Worm (Caenorhabditis elegans): ENCODE results near the gene gsr-1.

Gene gsr-1

ce11 chrIII:3637251-3637989 lies 13.3 kb upstream of the gsr-1 start:
- TF ChIP-seq zip-4 (GFP tag; optimal IDR thresholded peaks at IDR 0.05) (peak; percentile 48), nhr-47 (tag; optimal IDR thresholded peaks at IDR 0.05) (no peak), lin-35 (GFP tag; optimal IDR thresholded peaks at IDR 0.05) (peak in 1 of 2 experiments; percentile 31), elt-3 (tag; optimal IDR thresholded peaks at IDR 0.05) (peak in 1 of 6 experiments; percentile 23), lsy-2 (tag; optimal IDR thresholded peaks at IDR 0.05) (peak in 1 of 2 experiments; percentile 33), nhr-85 (tag) (peak; percentile 65), egl-27 (tag; optimal IDR thresholded peaks at IDR 0.05) (no peak), lin-14 (GFP tag; optimal IDR thresholded peaks at IDR 0.05) (peak; percentile 62), efl-1 (optimal IDR thresholded peaks at IDR 0.05) (no peak), efl-1 (GFP tag; optimal IDR thresholded peaks at IDR 0.05 in 1 of 2) (peak in 1 of 2 experiments; percentile 91), blmp-1 (tag; optimal IDR thresholded peaks at IDR 0.05) (peak; percentile 61), elt-2 (tag; optimal IDR thresholded peaks at IDR 0.05) (peak; percentile 11), mdl-1 (tag; optimal IDR thresholded peaks at IDR 0.05) (peak in 1 of 2 experiments; percentile 17), sox-4 (tag; optimal IDR thresholded peaks at IDR 0.05) (no peak), swsn-7 (tag; optimal IDR thresholded peaks at IDR 0.05) (no peak), nhr-20 (tag; optimal IDR thresholded peaks at IDR 0.05) (no peak)

DNA sequence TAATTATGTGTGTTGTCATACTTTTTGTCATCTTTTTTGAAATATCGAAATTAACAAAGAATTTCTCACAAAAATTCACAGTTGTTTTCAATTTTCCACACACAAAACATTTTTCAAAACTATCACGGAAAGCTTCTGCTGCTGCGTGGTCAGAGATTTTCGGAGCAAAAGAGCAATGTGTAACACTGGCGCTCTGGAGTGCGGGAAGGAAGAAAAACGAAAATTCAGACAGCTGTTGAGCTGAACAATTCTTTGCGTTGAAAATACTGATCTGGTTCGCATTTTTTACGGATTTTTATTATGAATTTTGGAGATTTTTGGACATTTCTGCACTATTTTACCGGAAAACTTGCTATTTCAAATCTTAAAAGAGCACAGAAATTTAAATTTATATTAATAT lies 7.1 kb upstream of the gsr-1 start:
- TF ChIP-seq dsc-1 (tag; optimal IDR thresholded peaks at IDR 0.05): peak; percentile 20
- TF ChIP-seq zag-1 (tag; optimal IDR thresholded peaks at IDR 0.05): no peak

DNA sequence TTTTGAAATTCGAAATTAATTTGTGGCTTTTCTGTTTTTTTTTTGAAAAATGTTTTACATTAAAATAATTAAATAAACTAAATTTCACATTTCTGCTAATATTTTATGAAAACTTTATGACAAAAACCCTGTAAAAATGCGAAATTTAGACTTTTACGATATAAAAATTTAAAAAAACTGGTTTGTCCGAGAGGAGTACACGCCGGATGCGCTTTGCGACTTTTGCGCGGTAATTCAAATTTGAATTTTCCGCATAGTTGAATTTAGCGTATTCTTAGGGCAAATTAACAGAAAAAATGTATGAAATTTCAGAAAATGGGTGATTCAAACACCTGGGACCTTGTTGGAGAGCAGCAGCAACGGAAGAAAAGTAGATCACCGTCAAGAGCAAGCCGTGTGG lies 6.6 kb upstream of the gsr-1 start, which contains the start of gene unc-93:
TSS of gene unc-93 (plus strand) at position 301 of the 400 bp plus-strand sequence.
- no peak for TF ChIP-seq ceh-82 (tag; optimal IDR thresholded peaks at IDR 0.05)
- TF ChIP-seq pqm-1 (tag; optimal IDR thresholded peaks at IDR 0.05): no peak
- peak in 1 of 3 experiments; percentile 0 for TF ChIP-seq dpl-1 (GFP tag; optimal IDR thresholded peaks at IDR 0.05)
- TF ChIP-seq nhr-84 (tag; optimal IDR thresholded peaks at IDR 0.05): no peak
- TF ChIP-seq unc-62 (GFP tag; optimal IDR thresholded peaks at IDR 0.05): no peak
- TF ChIP-seq efl-1 (optimal IDR thresholded peaks at IDR 0.05): no peak
- peak in 1 of 2 experiments; percentile 20 for TF ChIP-seq efl-1 (GFP tag; optimal IDR thresholded peaks at IDR 0.05 in 1 of 2)

DNA sequence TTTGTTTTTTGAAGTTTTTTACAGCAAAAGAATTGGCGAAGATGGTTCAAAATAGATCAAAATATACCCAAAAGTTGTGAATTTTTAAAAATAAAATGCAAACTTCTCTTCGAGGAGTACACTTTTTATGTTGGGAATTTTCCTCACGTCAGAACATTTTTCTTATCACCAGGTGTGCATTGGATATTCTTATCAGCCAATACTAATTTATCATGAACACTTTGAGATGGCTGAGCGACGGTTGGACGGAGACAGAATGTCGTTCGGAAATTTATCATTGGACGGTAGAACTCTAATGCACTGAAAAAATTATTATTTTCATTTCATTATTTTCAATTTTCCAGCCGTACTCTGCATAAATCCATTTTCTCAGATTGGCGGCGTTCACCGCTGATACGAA lies 1.4 kb upstream of the gsr-1 start:
- TF ChIP-seq skn-1 (tag; optimal IDR thresholded peaks at IDR 0.05) (no peak), dsc-1 (tag; optimal IDR thresholded peaks at IDR 0.05) (no peak), C16A3.4 (tag; optimal IDR thresholded peaks at IDR 0.05) (no peak)

ce11 chrIII:3650266-3650665 lies 441 bp upstream of the gsr-1 start:
- TF ChIP-seq F16B12.6 (tag; optimal IDR thresholded peaks at IDR 0.05) (no peak), alr-1 (tag; optimal IDR thresholded peaks at IDR 0.05; ENCODE audit: borderline replicate concordance) (no peak), nhr-237 (tag; optimal IDR thresholded peaks at IDR 0.05) (no peak), lin-14 (GFP tag; optimal IDR thresholded peaks at IDR 0.05) (peak; percentile 28), blmp-1 (tag; optimal IDR thresholded peaks at IDR 0.05) (peak; percentile 19), fkh-8 (tag; optimal IDR thresholded peaks at IDR 0.05) (no peak), nhr-47 (tag; optimal IDR thresholded peaks at IDR 0.05) (no peak), ztf-11 (tag; optimal IDR thresholded peaks at IDR 0.05) (no peak), mep-1 (tag; optimal IDR thresholded peaks at IDR 0.05) (peak; percentile 24), nhr-71 (tag; optimal IDR thresholded peaks at IDR 0.05) (no peak), tbx-2 (tag; optimal IDR thresholded peaks at IDR 0.05) (no peak), pag-3 (tag; optimal IDR thresholded peaks at IDR 0.05; ENCODE audit: borderline replicate concordance, insufficient read depth) (no peak), snu-23 (GFP tag; optimal IDR thresholded peaks at IDR 0.05) (no peak), fkh-10 (GFP tag; optimal IDR thresholded peaks at IDR 0.05) (no peak), lsy-2 (tag; optimal IDR thresholded peaks at IDR 0.05) (no peak), skn-1 (tag; optimal IDR thresholded peaks at IDR 0.05) (peak; percentile 53), C16A3.4 (tag; optimal IDR thresholded peaks at IDR 0.05) (no peak), ztf-4 (tag; optimal IDR thresholded peaks at IDR 0.05) (no peak), isw-1 (GFP tag; IDR thresholded peaks at IDR 0.05) (no peak), lir-3 (tag; optimal IDR thresholded peaks at IDR 0.05; ENCODE audit: poor library complexity) (no peak)
